Fruit fly (Drosophila melanogaster): ENCODE measurements around the gene Cbs.

Gene Cbs

DNA sequence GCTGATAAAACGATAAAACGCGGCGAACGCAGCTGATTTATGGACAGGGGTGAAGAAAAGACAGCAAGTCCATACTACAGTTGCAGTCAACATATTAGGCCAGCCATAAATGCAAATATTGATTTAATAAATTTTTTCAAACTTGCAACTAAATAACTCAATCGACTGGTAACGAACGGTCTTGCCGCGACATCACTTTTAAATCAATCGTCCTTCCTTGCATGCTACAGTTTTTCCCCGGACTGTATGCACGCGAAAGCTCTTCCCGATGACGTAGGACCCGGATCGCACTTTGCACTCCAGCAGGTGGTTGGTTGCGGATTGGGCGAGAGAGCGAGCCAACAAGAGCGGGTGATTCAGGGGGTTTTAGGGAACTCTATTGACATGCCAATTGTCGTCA, 20.0 kb downstream of the Cbs start (continued):
- TF ChIP-seq sim (GFP tag; IDR thresholded peaks at IDR 0.05) (no peak), zen (tag; optimal IDR thresholded peaks at IDR 0.05) (no peak), Kr (GFP tag; optimal IDR thresholded peaks at IDR 0.05) (no peak), sens-2 (GFP tag; IDR thresholded peaks at IDR 0.05) (no peak), psq (GFP tag; optimal IDR thresholded peaks at IDR 0.05) (no peak), slp2 (GFP tag; optimal IDR thresholded peaks at IDR 0.05) (no peak), CG15073 (GFP tag; optimal IDR thresholded peaks at IDR 0.05) (peak; percentile 30), CG18262 (tag; optimal IDR thresholded peaks at IDR 0.05) (no peak), CG11456 (GFP tag; IDR thresholded peaks at IDR 0.05) (peak; percentile 64; the same call in 1 of the 3 replicates), CG10565 (GFP tag; optimal IDR thresholded peaks at IDR 0.05) (no peak), CG17186 (GFP tag; optimal IDR thresholded peaks at IDR 0.05) (no peak), Scr (GFP tag; IDR thresholded peaks at IDR 0.05; ENCODE audit: partially characterized antibody) (no peak), Sox102F (GFP tag; optimal IDR thresholded peaks at IDR 0.05) (peak; percentile 5), so (GFP tag; IDR thresholded peaks at IDR 0.05) (no peak), CG14441 (GFP tag; IDR thresholded peaks at IDR 0.05) (peak; percentile 30; the same call in 1 of the 2 replicates), CG10274 (GFP tag; optimal IDR thresholded peaks at IDR 0.05) (no peak), nmo (GFP tag; optimal IDR thresholded peaks at IDR 0.05) (no peak), mam (GFP tag; optimal IDR thresholded peaks at IDR 0.05) (peak; percentile 27), CG17612 (GFP tag; IDR thresholded peaks at IDR 0.05) (no peak), CG16813 (GFP tag; IDR thresholded peaks at IDR 0.05; ENCODE audit: partially characterized antibody) (no peak), CG14667 (GFP tag; IDR thresholded peaks at IDR 0.05) (no peak)

DNA sequence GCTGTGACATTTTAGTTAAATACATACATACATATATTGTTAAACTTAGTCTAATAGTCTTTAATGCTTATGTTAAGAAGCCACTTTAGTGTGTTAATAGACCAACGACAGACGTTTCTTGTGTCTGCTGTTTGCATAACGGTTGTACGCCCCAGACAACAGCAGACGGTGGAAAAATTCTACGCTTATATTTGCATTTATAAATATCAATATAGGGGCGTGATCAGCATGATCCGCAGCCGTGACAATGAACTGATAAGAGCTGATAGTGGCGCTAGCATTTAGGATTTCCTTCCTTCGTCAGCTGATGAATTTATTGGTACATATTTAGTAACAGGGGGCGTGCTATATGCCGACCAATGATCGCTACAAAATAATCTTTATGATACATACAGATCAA, 20.8 kb downstream of the Cbs start:
- TF ChIP-seq CoRest (tag; optimal IDR thresholded peaks at IDR 0.05) (no peak), Pdp1 (GFP tag; optimal IDR thresholded peaks at IDR 0.05) (peak in 1 of 2 experiments; percentile 6), CG17829 (tag; optimal IDR thresholded peaks at IDR 0.05) (no peak), TFAM (GFP tag; optimal IDR thresholded peaks at IDR 0.05) (no peak), dmrt11E (tag; optimal IDR thresholded peaks at IDR 0.05) (no peak), YL-1 (GFP tag; optimal IDR thresholded peaks at IDR 0.05) (no peak), Gsc (GFP tag; IDR thresholded peaks at IDR 0.05) (no peak), CG6175 (GFP tag; IDR thresholded peaks at IDR 0.05) (no peak), Ada2b (GFP tag; IDR thresholded peaks at IDR 0.05) (no peak), Atf3 (GFP tag; optimal IDR thresholded peaks at IDR 0.05) (no peak), tx (GFP tag; optimal IDR thresholded peaks at IDR 0.05) (no peak), CG32772 (GFP tag; IDR thresholded peaks at IDR 0.05) (no peak), CG18764 (GFP tag; optimal IDR thresholded peaks at IDR 0.05) (no peak), NC2β (GFP tag; optimal IDR thresholded peaks at IDR 0.05) (no peak), pzg (GFP tag; optimal IDR thresholded peaks at IDR 0.05) (no peak), row (GFP tag; IDR thresholded peaks at IDR 0.05) (no peak), Ssrp (tag; optimal IDR thresholded peaks at IDR 0.05) (no peak), gfzf (GFP tag; optimal IDR thresholded peaks at IDR 0.05) (no peak), sens-2 (GFP tag; IDR thresholded peaks at IDR 0.05) (no peak), ftz-f1 (GFP tag; optimal IDR thresholded peaks at IDR 0.05) (no peak), CG6254 (GFP tag; optimal IDR thresholded peaks at IDR 0.05) (no peak), wdn (GFP tag; IDR thresholded peaks at IDR 0.05) (no peak), CG7556 (GFP tag; optimal IDR thresholded peaks at IDR 0.05) (no peak), zen2 (GFP tag; IDR thresholded peaks at IDR 0.05; ENCODE audit: partially characterized antibody) (no peak), ci (GFP tag; IDR thresholded peaks at IDR 0.05) (no peak), phol (tag; optimal IDR thresholded peaks at IDR 0.05) (no peak), CG6813 (GFP tag; optimal IDR thresholded peaks at IDR 0.05) (peak; percentile 14), onecut (GFP tag; IDR thresholded peaks at IDR 0.05) (no peak), CG8765 (GFP tag; IDR thresholded peaks at IDR 0.05) (no peak), Med (GFP tag) (no peak), CG12744 (GFP tag; optimal IDR thresholded peaks at IDR 0.05) (no peak), mirr (GFP tag; optimal IDR thresholded peaks at IDR 0.05) (no peak), nmo (GFP tag; optimal IDR thresholded peaks at IDR 0.05) (no peak)

Data from whole organism, embryonic.